Worm (Caenorhabditis elegans): ENCODE data around the gene unc-51.

- TF ChIP-seq klf-2 (GFP tag; conservative IDR thresholded peaks at IDR 0.05) (no peak), med-1 (GFP tag; optimal IDR thresholded peaks at IDR 0.05; ENCODE audit: insufficient read depth) (no peak), ztf-23 (GFP tag; IDR thresholded peaks at IDR 0.05) (no peak), flt-1 (GFP tag; IDR thresholded peaks at IDR 0.05) (no peak), tab-1 (GFP tag; IDR thresholded peaks at IDR 0.05) (no peak), ref-1 (GFP tag; conservative IDR thresholded peaks at IDR 0.05) (no peak), T22C8.4 (GFP tag; IDR thresholded peaks at IDR 0.05) (no peak), ztf-29 (GFP tag; IDR thresholded peaks at IDR 0.05) (no peak), cog-1 (tag; optimal IDR thresholded peaks at IDR 0.05) (no peak)
Observed at ce11 chrV:19954491-19954890, 49.8 kb downstream of the unc-51 start.

Data from whole organism, midembryonic.